Fruit fly (Drosophila melanogaster): ENCODE results near the gene Grip163.
A peak's percentile ranks its signal among the peaks of the same experiment; 100 is the strongest.

Gene Grip163

dm6 chr3L:12027929-12028328 lies 30.0 kb upstream of the Grip163 start:
- TF ChIP-seq fru (GFP tag; optimal IDR thresholded peaks at IDR 0.05): no peak
- no peak for TF ChIP-seq usp (GFP tag; optimal IDR thresholded peaks at IDR 0.05)
- no peak for TF ChIP-seq GATAd (GFP tag; optimal IDR thresholded peaks at IDR 0.05)
- TF ChIP-seq dmrt93B (GFP tag; optimal IDR thresholded peaks at IDR 0.05): no peak
- no peak for TF ChIP-seq br (GFP tag; optimal IDR thresholded peaks at IDR 0.05)
- no peak for TF ChIP-seq N (GFP tag; optimal IDR thresholded peaks at IDR 0.05)
- no peak for TF ChIP-seq pan (optimal IDR thresholded peaks at IDR 0.05)
- TF ChIP-seq jim (GFP tag; optimal IDR thresholded peaks at IDR 0.05): no peak
- TF ChIP-seq Vsx2 (GFP tag; optimal IDR thresholded peaks at IDR 0.05; ENCODE audit: partially characterized antibody): no peak

DNA sequence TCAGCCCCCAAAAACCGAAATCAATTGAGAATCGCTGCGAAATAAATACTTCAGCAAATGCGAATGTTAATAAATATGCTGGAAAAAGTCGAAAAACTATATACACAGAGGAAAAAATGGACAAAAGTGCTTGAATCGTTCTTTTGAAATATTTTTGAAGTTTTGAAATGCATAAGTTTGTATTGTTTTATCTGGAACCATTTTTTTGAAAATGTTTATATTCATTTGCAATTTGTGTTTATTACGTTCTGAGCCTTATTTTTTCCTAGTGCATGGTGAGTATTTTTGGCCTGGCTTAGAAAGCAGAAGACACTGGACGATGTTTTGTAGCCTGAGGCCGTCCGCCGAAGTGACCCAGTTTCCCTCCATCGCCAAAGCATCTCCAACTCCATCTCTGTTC lies 27.0 kb upstream of the Grip163 start:
- TF ChIP-seq Abd-B (GFP tag; optimal IDR thresholded peaks at IDR 0.05): no peak
- TF ChIP-seq Dif (GFP tag; optimal IDR thresholded peaks at IDR 0.05; ENCODE audit: partially characterized antibody): no peak
- no peak for TF ChIP-seq Rel (GFP tag; optimal IDR thresholded peaks at IDR 0.05)
- no peak for TF ChIP-seq Rel (tag; optimal IDR thresholded peaks at IDR 0.05)
- no peak for TF ChIP-seq dl (GFP tag; optimal IDR thresholded peaks at IDR 0.05; ENCODE audit: insufficient read depth in 1 of 2, partially characterized antibody in 2 of 2)
- TF ChIP-seq br (GFP tag; optimal IDR thresholded peaks at IDR 0.05): no peak
- TF ChIP-seq tai (GFP tag; optimal IDR thresholded peaks at IDR 0.05): no peak
- TF ChIP-seq rgr (GFP tag; optimal IDR thresholded peaks at IDR 0.05): peak; percentile 17
- TF ChIP-seq Hr83 (GFP tag; optimal IDR thresholded peaks at IDR 0.05; ENCODE audit: poor library complexity, severe bottlenecking): no peak
- TF ChIP-seq dsf (GFP tag; optimal IDR thresholded peaks at IDR 0.05; ENCODE audit: borderline replicate concordance): no peak
- TF ChIP-seq CG32264 (GFP tag; optimal IDR thresholded peaks at IDR 0.05): no peak
- TF ChIP-seq CrebA (GFP tag; optimal IDR thresholded peaks at IDR 0.05; ENCODE audit: borderline replicate concordance): no peak
- TF ChIP-seq fru (GFP tag; optimal IDR thresholded peaks at IDR 0.05): peak; percentile 16
- no peak for TF ChIP-seq GATAd (GFP tag; optimal IDR thresholded peaks at IDR 0.05)
- peak; percentile 11 for TF ChIP-seq OdsH (GFP tag; optimal IDR thresholded peaks at IDR 0.05)
- TF ChIP-seq Hr78 (GFP tag; optimal IDR thresholded peaks at IDR 0.05): no peak
- TF ChIP-seq pan (optimal IDR thresholded peaks at IDR 0.05): no peak
- no peak for TF ChIP-seq psq (GFP tag; optimal IDR thresholded peaks at IDR 0.05)
- TF ChIP-seq ey (GFP tag; optimal IDR thresholded peaks at IDR 0.05): no peak
- peak in 1 of 2 experiments; percentile 14 for TF ChIP-seq foxo (GFP tag; optimal IDR thresholded peaks at IDR 0.05)
- peak; percentile 10 for TF ChIP-seq h (GFP tag; optimal IDR thresholded peaks at IDR 0.05)

dm6 chr3L:12023137-12023792 lies 25.3 kb upstream of the Grip163 start:
- TF ChIP-seq Abd-B (GFP tag; optimal IDR thresholded peaks at IDR 0.05) (no peak), h (GFP tag; optimal IDR thresholded peaks at IDR 0.05) (no peak), Hr83 (GFP tag; optimal IDR thresholded peaks at IDR 0.05; ENCODE audit: poor library complexity, severe bottlenecking) (no peak), Dif (GFP tag; optimal IDR thresholded peaks at IDR 0.05; ENCODE audit: partially characterized antibody) (no peak), Hnf4 (GFP tag; optimal IDR thresholded peaks at IDR 0.05) (no peak), sv (GFP tag; optimal IDR thresholded peaks at IDR 0.05) (no peak), CG9705 (GFP tag; optimal IDR thresholded peaks at IDR 0.05) (no peak), tai (GFP tag; optimal IDR thresholded peaks at IDR 0.05) (no peak), Mio (GFP tag; optimal IDR thresholded peaks at IDR 0.05) (no peak), Rel (GFP tag; optimal IDR thresholded peaks at IDR 0.05) (no peak), Rel (tag; optimal IDR thresholded peaks at IDR 0.05) (no peak), foxo (GFP tag; optimal IDR thresholded peaks at IDR 0.05) (no peak), dmrt93B (GFP tag; optimal IDR thresholded peaks at IDR 0.05) (no peak), pan (optimal IDR thresholded peaks at IDR 0.05) (no peak), fru (GFP tag; optimal IDR thresholded peaks at IDR 0.05) (no peak), psq (GFP tag; optimal IDR thresholded peaks at IDR 0.05) (no peak), sage (GFP tag; optimal IDR thresholded peaks at IDR 0.05) (no peak), Vsx2 (GFP tag; optimal IDR thresholded peaks at IDR 0.05; ENCODE audit: partially characterized antibody) (no peak), OdsH (GFP tag; optimal IDR thresholded peaks at IDR 0.05) (no peak), ey (GFP tag; optimal IDR thresholded peaks at IDR 0.05) (no peak)

- peak; percentile 40 for TF ChIP-seq Myc (optimal IDR thresholded peaks at IDR 0.05)
- no peak for TF ChIP-seq dmrt93B (GFP tag; optimal IDR thresholded peaks at IDR 0.05)
- TF ChIP-seq Rel (GFP tag; optimal IDR thresholded peaks at IDR 0.05): no peak
- TF ChIP-seq Rel (tag; optimal IDR thresholded peaks at IDR 0.05): no peak
Observed at dm6 chr3L:12021903-12022302, 24.0 kb upstream of the Grip163 start.

All from whole organism, wandering third instar larva.